Worm (Caenorhabditis elegans) whole organism, young adult: ENCODE measurements around the gene sra-2.

ENCODE experiments used
- F39B2.1 ChIP-seq: fragments of 200-800 bp; sonication (Bioruptor generic); IDR thresholded peaks from 2 replicates; pipeline ENCODE4 v1.3.6; 2022; ENCODE audit warnings: missing genetic modification reagents, missing genetic modification characterization, missing compliant biosample characterization
- bed-2 ChIP-seq: fragments of 200-800 bp; sonication (Bioruptor generic); IDR thresholded peaks from 2 replicates; pipeline ENCODE4 v1.3.6; 2022; ENCODE audit warnings: missing genetic modification reagents, missing genetic modification characterization, missing compliant biosample characterization
- die-1 ChIP-seq: sonication (generic microtip); optimal IDR thresholded peaks from 2 replicates; lab custom pipeline; 2016; ENCODE audit warnings: missing genotype, mild to moderate bottlenecking, missing genetic modification characterization, missing compliant biosample characterization
- dpl-1 ChIP-seq: fragments of 150-350 bp; optimal IDR thresholded peaks from 2 replicates; lab custom pipeline; 2014; ENCODE audit warnings: missing biosample characterization, missing genetic modification reagents, missing genetic modification characterization
- gei-17 ChIP-seq: fragments of 200-800 bp; sonication (Bioruptor generic); optimal IDR thresholded peaks from 2 replicates; lab custom pipeline; 2018; ENCODE audit warnings: mild to moderate bottlenecking, missing genetic modification characterization, missing compliant biosample characterization
- lsy-27 ChIP-seq: sonication (generic microtip); optimal IDR thresholded peaks from 2 replicates; lab custom pipeline; 2017; ENCODE audit warnings: missing genetic modification characterization, mild to moderate bottlenecking, missing compliant biosample characterization, antibody characterized with exemption, missing genotype, borderline replicate concordance; ENCODE audit not compliant: insufficient read depth
- pha-4 ChIP-seq: fragments of 150-350 bp; sonication (generic microtip); optimal IDR thresholded peaks from 2 replicates; lab custom pipeline; 2014; ENCODE audit warnings: missing biosample characterization, missing genetic modification reagents, missing genetic modification characterization
- somi-1 ChIP-seq: fragments of 200-800 bp; sonication (Bioruptor generic); optimal IDR thresholded peaks from 2 replicates; lab custom pipeline; 2018; ENCODE audit warnings: mild to moderate bottlenecking, missing genetic modification characterization, missing compliant biosample characterization

- TF ChIP-seq somi-1 (GFP tag; lab: Kevin White, UChicago) (no peak), pha-4 (tag; lab: Kevin White, UChicago) (no peak), F39B2.1 (no peak), die-1 (tag; lab: Kevin White, UChicago) (no peak), gei-17 (GFP tag; lab: Kevin White, UChicago) (no peak), lsy-27 (tag; lab: Kevin White, UChicago) (no peak), bed-2 (no peak), dpl-1 (GFP tag; lab: Kevin White, UChicago) (no peak)
Observed at ce11 chrII:9558906-9559305, 30.3 kb downstream of the sra-2 start.
